Worm (Caenorhabditis elegans): ENCODE measurements around the gene sws-1.
"Not testable (repeated sequence)": the region's sequence is repeated elsewhere in the genome, so short reads cannot be mapped to it uniquely, and the experiment has no call there.

Gene sws-1

ce11 chrV:19024683-19025082 is 43.4 kb upstream of the sws-1 start, which contains the start of gene Y39B6A.29:
Y39B6A.29 (minus strand) TSS chrV:19024783.
- TF ChIP-seq zag-1 (tag; optimal IDR thresholded peaks at IDR 0.05) = no peak
- TF ChIP-seq gmeb-1 (tag; optimal IDR thresholded peaks at IDR 0.05) = no peak
- TF ChIP-seq dmd-4 (tag; optimal IDR thresholded peaks at IDR 0.05) = no peak
- no peak for TF ChIP-seq unc-39 (tag; optimal IDR thresholded peaks at IDR 0.05)
- TF ChIP-seq R02D3.7 (tag; optimal IDR thresholded peaks at IDR 0.05) = no peak
- TF ChIP-seq nhr-21 (tag; optimal IDR thresholded peaks at IDR 0.05) = no peak
- TF ChIP-seq nhr-6 (tag; optimal IDR thresholded peaks at IDR 0.05) = no peak
- no peak for TF ChIP-seq alr-1 (tag; optimal IDR thresholded peaks at IDR 0.05)
- no peak for TF ChIP-seq peb-1 (tag; optimal IDR thresholded peaks at IDR 0.05)
- TF ChIP-seq nhr-11 (tag; optimal IDR thresholded peaks at IDR 0.05) = no peak
- no peak for TF ChIP-seq C34F6.9 (tag; optimal IDR thresholded peaks at IDR 0.05)
- TF ChIP-seq ceh-82 (tag; optimal IDR thresholded peaks at IDR 0.05) = no peak
- no peak for TF ChIP-seq F13H6.1 (tag; optimal IDR thresholded peaks at IDR 0.05)
- no peak for TF ChIP-seq lin-39 (tag; optimal IDR thresholded peaks at IDR 0.05)
- TF ChIP-seq blmp-1 (tag; optimal IDR thresholded peaks at IDR 0.05; ENCODE audit: insufficient read depth) = no peak
- TF ChIP-seq fos-1 (tag; optimal IDR thresholded peaks at IDR 0.05) = no peak
- no peak for TF ChIP-seq elt-3 (tag; optimal IDR thresholded peaks at IDR 0.05)
- no peak for TF ChIP-seq Y55F3AM.14 (GFP tag; optimal IDR thresholded peaks at IDR 0.05)
- TF ChIP-seq nhr-23 (tag; optimal IDR thresholded peaks at IDR 0.05) = no peak
- TF ChIP-seq ztf-1 (GFP tag; conservative IDR thresholded peaks at IDR 0.05) = no peak

- TF ChIP-seq elt-3 (tag; optimal IDR thresholded peaks at IDR 0.05) = no peak
- no peak for TF ChIP-seq elt-1 (tag; optimal IDR thresholded peaks at IDR 0.05)
- no peak for TF ChIP-seq peb-1 (tag; optimal IDR thresholded peaks at IDR 0.05)
- TF ChIP-seq ztf-11 (tag; optimal IDR thresholded peaks at IDR 0.05) = no peak
- TF ChIP-seq dmd-4 (tag; optimal IDR thresholded peaks at IDR 0.05) = no peak
- no peak for TF ChIP-seq nhr-129 (tag; optimal IDR thresholded peaks at IDR 0.05)
- TF ChIP-seq ama-1 (optimal IDR thresholded peaks at IDR 0.05) = no peak
Observed at ce11 chrV:19019239-19019638, 38.0 kb upstream of the sws-1 start.

DNA sequence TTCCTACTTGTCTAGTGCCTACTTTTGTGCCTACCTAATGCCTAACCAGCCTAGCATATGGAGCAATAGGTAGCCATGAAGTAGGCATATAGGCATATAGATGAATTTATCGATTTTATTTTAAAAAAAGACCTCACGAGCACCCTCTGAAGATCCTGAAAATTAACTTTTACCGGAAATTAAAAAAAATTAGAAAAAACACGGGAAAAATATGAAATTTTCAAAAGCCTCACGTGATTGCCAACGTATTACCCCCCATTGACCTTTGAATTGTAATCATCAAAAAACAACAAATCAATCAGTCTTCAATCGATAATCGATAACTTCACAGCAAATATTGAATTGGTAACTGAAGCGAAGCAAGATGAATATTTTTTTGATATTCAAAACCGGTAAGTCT is 33.0 kb upstream of the sws-1 start, which contains the start of gene Y39B6A.30:
Gene Y39B6A.30 (plus strand): TSS at position 301 of the 400 bp plus-strand sequence.
- not testable (repeated sequence) for TF ChIP-seq alr-1, ztf-11, ceh-82 (tag; optimal IDR thresholded peaks at IDR 0.05)

DNA sequence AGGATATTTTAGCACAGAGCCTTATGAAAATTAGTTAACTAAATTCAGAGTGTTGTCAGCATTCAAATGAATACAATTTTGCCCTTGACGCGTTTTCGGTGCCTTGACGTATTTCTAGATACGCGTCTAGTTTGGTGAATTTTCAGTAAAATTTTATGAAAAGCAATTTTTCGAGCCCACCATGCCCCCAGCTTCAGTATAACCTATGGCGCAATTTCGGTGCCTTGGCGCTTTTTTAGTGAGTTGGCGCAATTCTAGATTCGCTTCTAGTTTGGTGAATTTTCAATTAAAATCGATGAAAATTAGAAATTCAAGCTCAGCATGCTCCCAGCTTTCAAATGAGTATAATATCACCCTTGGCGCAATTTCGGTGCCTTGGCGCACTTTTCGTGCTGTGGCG is 31.9 kb upstream of the sws-1 start:
- TF ChIP-seq C34F6.9 (tag; optimal IDR thresholded peaks at IDR 0.05) = no peak
- TF ChIP-seq zag-1 (tag; optimal IDR thresholded peaks at IDR 0.05) = no peak
- TF ChIP-seq egl-27 (tag; optimal IDR thresholded peaks at IDR 0.05) = no peak

ce11 chrV:19010405-19010804 is 29.1 kb upstream of the sws-1 start:
- TF ChIP-seq R02D3.7 (tag; optimal IDR thresholded peaks at IDR 0.05) (no peak), peb-1 (tag; optimal IDR thresholded peaks at IDR 0.05) (no peak), snpc-4 (tag; optimal IDR thresholded peaks at IDR 0.05) (no peak), ceh-82 (tag; optimal IDR thresholded peaks at IDR 0.05) (no peak), skn-1 (tag; optimal IDR thresholded peaks at IDR 0.05) (no peak), nhr-12 (tag; optimal IDR thresholded peaks at IDR 0.05) (no peak), nhr-10 (tag; optimal IDR thresholded peaks at IDR 0.05) (no peak), nhr-23 (tag; optimal IDR thresholded peaks at IDR 0.05) (no peak)

DNA sequence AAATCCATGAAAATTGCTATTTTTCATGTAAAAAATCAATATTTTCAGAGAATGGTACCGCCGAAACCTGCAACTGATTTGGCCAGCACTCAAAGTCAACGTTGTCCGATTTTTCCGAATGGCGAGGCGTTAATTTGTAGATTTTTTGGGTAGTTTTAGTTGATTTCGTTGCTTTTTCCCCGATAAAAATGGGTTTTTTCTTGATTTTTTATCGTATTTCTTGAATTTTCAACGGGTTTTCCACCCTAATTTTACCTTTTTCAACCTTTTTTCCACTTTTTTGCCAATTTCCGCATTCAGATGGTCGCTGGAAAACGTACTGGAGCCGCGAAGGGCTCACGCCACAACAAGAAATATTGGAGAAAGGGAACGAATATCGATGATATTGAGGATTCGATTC is 20.4 kb upstream of the sws-1 start, which contains the start of gene Y39B6A.33:
Gene Y39B6A.33 (plus strand): TSS at position 301 of the 400 bp plus-strand sequence.
- TF ChIP-seq nhr-10 (tag; optimal IDR thresholded peaks at IDR 0.05) (no peak), mbf-1 (tag; optimal IDR thresholded peaks at IDR 0.05) (no peak), Y55F3AM.14 (GFP tag; optimal IDR thresholded peaks at IDR 0.05) (no peak), unc-39 (tag; optimal IDR thresholded peaks at IDR 0.05) (no peak), unc-62 (GFP tag; optimal IDR thresholded peaks at IDR 0.05) (no peak), ceh-16 (tag; optimal IDR thresholded peaks at IDR 0.05) (no peak), ceh-82 (tag; optimal IDR thresholded peaks at IDR 0.05) (no peak), aly-2 (tag; optimal IDR thresholded peaks at IDR 0.05) (no peak), lsy-2 (tag; optimal IDR thresholded peaks at IDR 0.05) (no peak), lin-13 (GFP tag; optimal IDR thresholded peaks at IDR 0.05) (no peak), gmeb-1 (tag; optimal IDR thresholded peaks at IDR 0.05) (no peak), elt-3 (tag; optimal IDR thresholded peaks at IDR 0.05) (no peak), crh-2 (tag; optimal IDR thresholded peaks at IDR 0.05) (no peak), alr-1 (tag; optimal IDR thresholded peaks at IDR 0.05) (no peak)
